Worm (Caenorhabditis elegans) whole organism, L4/young adult: ENCODE results near the gene srx-17.

Source experiments
- W03F9.2 ChIP-seq: fragments of 150-350 bp; optimal IDR thresholded peaks from 2 replicates; lab custom pipeline; 2014; ENCODE audit warnings: missing biosample characterization, missing genetic modification characterization
- dao-5 ChIP-seq: sonication (generic microtip); optimal IDR thresholded peaks from 2 replicates; lab custom pipeline; 2016; ENCODE audit warnings: missing genotype, missing genetic modification characterization, moderate library complexity, missing compliant biosample characterization
- him-1 ChIP-seq: sonication (generic microtip); optimal IDR thresholded peaks from 2 replicates; lab custom pipeline; 2016; ENCODE audit warnings: missing genotype, missing genetic modification reagents, missing genetic modification characterization, missing compliant biosample characterization

The srx-17 gene

DNA sequence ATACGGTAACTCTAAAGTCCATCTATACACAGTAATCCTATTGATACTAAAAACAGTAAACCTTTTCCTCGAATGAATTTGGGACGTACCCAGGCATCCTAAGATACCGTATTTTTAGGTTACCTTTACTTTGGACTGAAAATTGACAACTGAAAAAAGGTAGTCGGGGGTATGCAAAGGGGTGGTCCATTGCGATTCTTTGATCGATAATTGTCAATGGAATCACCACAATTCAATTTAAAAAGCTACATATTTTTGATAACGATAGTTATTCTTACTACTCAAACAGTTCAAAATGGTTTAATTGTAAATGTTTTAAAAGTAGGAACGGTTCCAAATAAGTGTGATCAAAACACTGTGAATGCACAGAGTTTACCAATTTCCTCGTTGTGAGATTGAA, 7.1 kb upstream of the srx-17 start, which contains the start of gene srx-129:
TSS of gene srx-129 (plus strand) at position 301 of the 400 bp plus-strand sequence.
- TF ChIP-seq him-1 (tag; lab: Kevin White, UChicago) (no peak), W03F9.2 (tag; lab: Kevin White, UChicago) (no peak), dao-5 (tag; lab: Kevin White, UChicago) (no peak)

DNA sequence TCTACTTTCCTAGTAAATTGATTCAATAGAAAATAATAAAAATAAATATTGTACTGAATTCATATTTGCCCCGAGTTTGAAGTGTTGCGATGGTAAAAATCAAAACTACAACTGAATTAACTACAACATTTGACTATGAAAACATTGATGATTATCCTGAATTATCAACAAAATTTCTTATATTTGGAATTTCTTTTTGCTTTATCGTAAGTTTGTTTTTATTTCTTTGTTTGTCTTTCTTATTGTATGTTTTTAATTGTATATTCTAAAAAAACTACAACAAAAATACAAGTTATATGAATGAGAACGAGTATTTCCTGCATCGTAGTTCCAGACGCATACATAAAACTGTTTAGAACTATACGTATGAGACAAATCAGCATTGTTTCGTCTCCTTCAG, 3.8 kb upstream of the srx-17 start, which contains the start of gene srx-128:
TSS of gene srx-128 (plus strand) at position 301 of the 400 bp plus-strand sequence.
- TF ChIP-seq W03F9.2 (tag; lab: Kevin White, UChicago): no peak
- no peak for TF ChIP-seq dao-5 (tag; lab: Kevin White, UChicago)
- TF ChIP-seq him-1 (tag; lab: Kevin White, UChicago): no peak

DNA sequence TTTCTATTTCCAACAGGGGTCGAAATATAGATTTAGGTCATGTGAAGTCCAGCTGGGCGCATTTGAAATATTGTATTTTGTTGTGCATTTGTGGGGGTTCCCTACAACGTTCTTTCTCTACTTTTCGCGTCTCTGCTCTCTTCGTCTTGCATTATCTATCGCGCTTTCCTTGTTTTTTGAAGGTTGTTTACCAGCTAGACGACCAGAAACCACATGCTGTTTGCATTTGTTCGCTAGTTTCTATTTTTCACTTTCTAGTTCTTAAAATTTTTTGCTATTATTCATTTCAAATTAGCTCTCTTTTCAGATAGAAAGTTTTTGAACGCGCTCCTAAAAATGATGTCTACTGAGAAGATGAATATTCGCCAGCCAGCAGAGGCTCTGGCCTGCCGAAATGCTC, 1.6 kb upstream of the srx-17 start, which contains the start of gene F55B12.10:
TSS of gene F55B12.10 (plus strand) at position 301 of the 400 bp plus-strand sequence.
- no peak for TF ChIP-seq W03F9.2 (tag; lab: Kevin White, UChicago)
- TF ChIP-seq him-1 (tag; lab: Kevin White, UChicago): no peak
- TF ChIP-seq dao-5 (tag; lab: Kevin White, UChicago): no peak

DNA sequence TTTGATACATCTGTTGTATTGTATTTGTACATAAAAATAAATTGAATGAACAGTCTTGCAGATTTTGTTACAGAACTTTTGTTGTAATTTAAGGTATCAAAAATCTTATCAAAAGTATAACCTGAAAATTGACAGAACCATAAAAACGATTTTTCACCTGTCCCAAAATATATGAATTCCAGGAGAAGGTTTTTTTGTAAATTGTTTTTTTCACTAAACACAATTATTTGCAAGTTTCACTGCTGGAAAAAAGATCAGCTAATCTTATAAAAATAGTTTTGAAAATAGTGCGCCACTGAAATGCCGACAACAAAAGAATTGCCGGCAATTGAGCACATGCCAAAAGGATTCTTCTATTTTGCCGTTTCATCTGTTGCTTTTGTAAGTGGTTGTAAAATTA, 2.1 kb downstream of the srx-17 start, which contains the start of gene srx-130:
TSS of gene srx-130 (plus strand) at position 301 of the 400 bp plus-strand sequence.
- TF ChIP-seq W03F9.2 (tag; lab: Kevin White, UChicago) (no peak), dao-5 (tag; lab: Kevin White, UChicago) (no peak), him-1 (tag; lab: Kevin White, UChicago) (no peak)

DNA sequence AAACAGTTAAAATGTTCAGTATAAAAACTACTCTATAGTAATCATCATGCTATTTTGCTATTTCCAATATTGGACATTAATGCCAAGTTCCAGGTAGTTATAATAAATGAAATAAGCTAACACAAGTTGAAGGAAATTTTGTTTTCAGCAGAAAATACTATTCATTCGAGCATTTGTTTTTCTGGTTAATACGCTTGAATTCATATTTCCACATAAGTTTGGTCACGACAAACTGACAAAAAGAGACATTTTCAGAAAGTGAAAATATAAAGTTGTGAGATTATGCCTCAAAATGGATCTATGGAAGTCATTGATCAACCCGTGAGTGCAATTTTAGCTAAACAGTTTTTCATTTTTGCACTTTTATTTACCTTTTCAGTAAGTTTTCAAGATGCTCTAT, 4.1 kb downstream of the srx-17 start, which contains the start of gene srx-131:
TSS of gene srx-131 (plus strand) at position 301 of the 400 bp plus-strand sequence.
- no peak for TF ChIP-seq W03F9.2 (tag; lab: Kevin White, UChicago)
- no peak for TF ChIP-seq him-1 (tag; lab: Kevin White, UChicago)
- TF ChIP-seq dao-5 (tag; lab: Kevin White, UChicago): no peak

DNA sequence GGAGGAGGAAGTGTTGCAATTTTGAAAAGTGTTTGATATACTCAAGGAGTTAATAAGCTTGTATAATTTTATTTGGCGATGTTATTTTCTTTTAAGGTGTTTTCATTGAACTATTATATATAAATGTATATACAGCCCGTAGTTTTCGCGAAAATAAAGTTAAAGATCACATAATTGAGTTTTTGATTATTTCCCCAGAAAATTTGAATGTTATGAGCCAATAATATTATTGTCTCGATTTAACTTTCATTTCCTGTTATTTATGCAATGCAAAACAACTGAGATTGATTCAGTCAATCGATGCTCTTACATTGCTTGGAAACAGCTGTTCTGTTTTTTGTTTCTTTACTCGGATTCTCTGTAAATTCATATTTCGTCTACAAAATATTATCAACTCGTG, 7.4 kb downstream of the srx-17 start, which contains the start of gene srx-133:
TSS of gene srx-133 (plus strand) at position 301 of the 400 bp plus-strand sequence.
- TF ChIP-seq dao-5 (tag; lab: Kevin White, UChicago) (no peak), him-1 (tag; lab: Kevin White, UChicago) (no peak), W03F9.2 (tag; lab: Kevin White, UChicago) (no peak)

DNA sequence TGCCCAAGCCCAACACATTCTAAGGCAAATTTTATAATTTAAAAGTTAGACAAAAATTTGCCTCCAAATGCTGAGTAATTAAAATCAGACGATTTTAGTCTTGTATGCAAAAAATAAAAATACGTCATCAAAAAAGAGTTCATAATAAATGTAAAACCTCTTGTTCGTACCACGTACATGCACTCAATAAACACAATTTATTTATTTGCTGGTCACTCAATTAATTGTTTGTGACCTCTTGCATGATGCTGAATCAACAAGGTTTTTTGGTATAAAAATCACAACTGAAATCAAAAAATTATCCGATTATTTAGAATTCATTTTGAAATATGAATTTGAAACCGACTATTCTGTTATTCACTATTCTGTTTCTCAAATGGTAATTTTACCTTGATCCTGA, 9.2 kb downstream of the srx-17 start, which contains the start of gene hpx-2:
TSS of gene hpx-2 (plus strand) at position 301 of the 400 bp plus-strand sequence.
- TF ChIP-seq him-1 (tag; lab: Kevin White, UChicago): no peak
- TF ChIP-seq W03F9.2 (tag; lab: Kevin White, UChicago): no peak
- no peak for TF ChIP-seq dao-5 (tag; lab: Kevin White, UChicago)

DNA sequence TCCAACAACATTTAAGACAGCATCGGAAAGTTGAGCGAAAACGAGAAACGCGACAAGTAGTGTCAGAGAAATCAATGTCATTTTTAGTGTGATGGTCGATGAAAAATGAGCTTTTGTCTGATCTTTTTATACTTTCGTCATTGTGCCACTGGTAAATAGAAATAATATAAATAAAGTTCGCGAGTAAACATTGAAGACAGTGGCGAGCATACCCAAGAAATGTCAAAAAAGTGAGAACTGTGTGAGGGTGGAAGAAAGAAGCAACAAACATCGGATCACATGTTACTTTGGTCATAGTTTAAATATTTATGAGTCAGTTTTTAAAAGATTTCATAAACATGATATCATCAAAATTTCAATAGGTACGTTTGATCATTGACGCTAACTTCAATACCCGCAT, 13.3 kb downstream of the srx-17 start, which contains the start of gene ttr-21:
TSS of gene ttr-21 (minus strand) at position 100 of the 400 bp plus-strand sequence.
- TF ChIP-seq W03F9.2 (tag; lab: Kevin White, UChicago): no peak
- no peak for TF ChIP-seq him-1 (tag; lab: Kevin White, UChicago)
- no peak for TF ChIP-seq dao-5 (tag; lab: Kevin White, UChicago)

DNA sequence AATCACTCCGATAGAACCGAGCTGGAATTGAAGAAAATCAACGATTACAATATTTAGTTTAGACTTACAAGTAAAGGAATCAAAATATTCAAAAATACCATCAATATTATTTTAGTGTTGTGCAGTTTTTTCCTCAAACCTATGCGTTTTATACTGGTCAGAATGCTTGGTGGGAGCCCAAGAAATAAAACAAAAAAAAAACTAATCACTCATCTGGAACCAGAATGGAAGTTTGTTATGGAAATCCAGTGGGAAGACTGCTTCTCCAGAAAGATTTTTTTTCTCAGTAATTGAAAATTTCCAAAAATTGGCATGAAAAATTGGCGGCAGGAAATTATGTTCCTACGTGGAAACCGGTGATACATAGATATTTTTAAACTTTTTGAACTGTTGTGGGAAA, 15.4 kb downstream of the srx-17 start, which contains the start of gene srx-134:
TSS of gene srx-134 (minus strand) at position 101 of the 400 bp plus-strand sequence.
- TF ChIP-seq him-1 (tag; lab: Kevin White, UChicago): no peak
- TF ChIP-seq W03F9.2 (tag; lab: Kevin White, UChicago): no peak
- no peak for TF ChIP-seq dao-5 (tag; lab: Kevin White, UChicago)

DNA sequence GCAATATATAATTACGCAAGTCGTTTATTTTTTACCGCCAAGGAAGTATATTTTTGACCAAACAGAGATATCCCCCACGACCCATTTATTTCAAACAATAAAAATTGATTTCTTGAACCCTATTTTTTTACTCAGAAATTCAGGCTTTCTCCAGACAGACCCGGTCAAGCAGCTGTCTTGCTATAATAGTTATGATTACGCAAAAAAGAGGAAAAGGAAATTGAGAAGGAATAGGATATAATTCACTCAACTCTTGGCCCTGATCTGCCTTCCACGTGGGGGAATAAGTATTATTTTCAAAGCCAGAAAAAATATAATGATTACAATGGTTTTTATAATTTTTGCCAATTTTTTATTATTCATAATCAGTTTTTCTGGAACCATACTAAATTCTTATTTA, 16.1 kb downstream of the srx-17 start, which contains the start of gene srx-136:
TSS of gene srx-136 (plus strand) at position 301 of the 400 bp plus-strand sequence.
- TF ChIP-seq W03F9.2 (tag; lab: Kevin White, UChicago) (no peak), dao-5 (tag; lab: Kevin White, UChicago) (no peak), him-1 (tag; lab: Kevin White, UChicago) (no peak)

DNA sequence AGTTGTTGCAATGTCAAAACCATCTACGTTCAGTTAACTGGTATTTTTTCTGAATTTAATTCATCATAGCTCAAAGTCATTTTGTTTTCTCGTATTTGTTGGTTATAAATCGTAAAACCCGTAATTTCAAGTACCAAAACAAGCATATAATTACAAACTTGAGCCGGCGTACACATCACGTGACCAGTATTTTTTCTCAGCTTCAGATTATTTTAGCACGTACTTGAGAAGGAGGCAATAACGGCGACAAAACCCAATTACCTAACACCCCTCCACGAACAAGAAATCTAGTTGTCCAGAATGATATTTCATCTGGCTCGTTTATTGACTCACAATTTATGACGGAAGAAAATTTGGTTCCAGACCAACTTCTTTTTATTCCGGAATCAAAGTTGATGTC, 17.9 kb downstream of the srx-17 start, which contains the start of gene srx-135:
TSS of gene srx-135 (plus strand) at position 301 of the 400 bp plus-strand sequence.
- no peak for TF ChIP-seq him-1 (tag; lab: Kevin White, UChicago)
- TF ChIP-seq dao-5 (tag; lab: Kevin White, UChicago): no peak
- no peak for TF ChIP-seq W03F9.2 (tag; lab: Kevin White, UChicago)

DNA sequence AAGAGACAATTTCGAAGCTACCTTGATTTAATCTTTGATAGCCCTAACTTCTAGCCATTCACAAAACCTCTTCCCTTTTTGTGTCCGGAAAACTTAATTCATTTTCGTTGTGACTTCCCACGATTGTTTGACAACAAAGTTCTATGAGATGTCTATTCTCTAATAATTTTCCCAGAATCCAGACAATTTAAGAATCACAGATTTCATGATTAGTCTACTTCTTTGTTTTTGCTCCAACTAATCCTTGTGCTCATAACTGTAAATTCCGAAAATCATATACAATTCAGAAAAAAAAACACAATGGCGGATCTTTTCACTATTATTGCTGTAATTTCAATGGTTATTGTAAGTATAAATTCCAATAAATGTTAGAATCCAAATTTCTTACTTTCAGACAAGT, 21.5 kb downstream of the srx-17 start, which contains the start of gene srx-137:
TSS of gene srx-137 (plus strand) at position 301 of the 400 bp plus-strand sequence.
- no peak for TF ChIP-seq W03F9.2 (tag; lab: Kevin White, UChicago)

DNA sequence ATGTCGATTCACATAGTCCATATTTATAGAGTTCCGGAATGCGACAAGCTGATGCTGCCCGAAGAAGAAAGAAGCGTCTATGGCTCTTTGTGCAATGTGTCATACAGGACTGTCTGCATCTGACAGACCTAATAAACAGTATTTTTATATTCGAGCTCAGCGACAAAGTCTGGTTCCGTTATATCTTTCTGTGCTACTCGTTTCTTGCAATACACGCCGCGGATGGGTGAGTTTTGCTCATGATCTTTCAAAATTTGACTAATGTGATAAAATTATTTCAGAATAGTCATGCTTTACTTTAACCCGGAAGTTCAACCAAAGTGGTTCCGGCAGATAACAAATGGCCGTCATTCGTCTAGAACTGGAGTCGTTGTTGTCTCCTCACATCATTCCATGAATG, 22.7 kb downstream of the srx-17 start:
- TF ChIP-seq W03F9.2 (tag; lab: Kevin White, UChicago): no peak
- TF ChIP-seq dao-5 (tag; lab: Kevin White, UChicago): no peak
- TF ChIP-seq him-1 (tag; lab: Kevin White, UChicago): no peak

DNA sequence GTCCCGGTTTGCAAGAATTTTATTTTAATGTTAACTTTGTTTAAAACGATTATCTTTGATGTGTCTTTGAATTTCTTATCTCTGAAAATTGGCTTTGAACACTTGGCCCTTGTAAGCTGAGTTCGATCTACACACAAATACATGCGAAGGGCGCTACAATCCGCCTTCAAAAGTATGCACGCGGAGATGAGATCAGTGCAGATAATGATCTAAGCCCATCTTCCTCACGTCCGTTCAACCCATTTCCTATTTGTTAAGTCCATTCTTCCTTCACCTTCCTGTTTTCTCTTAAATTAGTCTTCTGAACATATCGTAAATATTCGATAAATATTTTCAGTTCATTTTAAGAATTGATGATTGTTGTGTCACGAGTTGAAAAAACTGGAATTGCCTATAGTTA, 25.3 kb downstream of the srx-17 start, which contains the start of gene nhr-175:
TSS of gene nhr-175 (plus strand) at position 339 of the 400 bp plus-strand sequence.
- no peak for TF ChIP-seq him-1 (tag; lab: Kevin White, UChicago)
- TF ChIP-seq W03F9.2 (tag; lab: Kevin White, UChicago): no peak
- no peak for TF ChIP-seq dao-5 (tag; lab: Kevin White, UChicago)
